Worm (Caenorhabditis elegans) whole organism, L3 larva: ENCODE data around the gene R05D3.12.
A peak's percentile ranks its signal among the peaks of the same experiment; 100 is the strongest.

ENCODE experiments used
- R02D3.7 ChIP-seq: fragments of 150-350 bp; optimal IDR thresholded peaks from 2 replicates; lab custom pipeline; 2014; ENCODE audit warnings: missing biosample characterization, missing genetic modification characterization
- ZK546.5 ChIP-seq: sonication (generic microtip); optimal IDR thresholded peaks from 2 replicates; lab custom pipeline; 2017; ENCODE audit warnings: missing biosample characterization, missing genetic modification characterization
- ceh-16 ChIP-seq: sonication (generic microtip); optimal IDR thresholded peaks from 2 replicates; lab custom pipeline; 2017; ENCODE audit warnings: missing biosample characterization, missing genetic modification characterization
- ceh-28 ChIP-seq: fragments of 150-350 bp; optimal IDR thresholded peaks from 2 replicates; lab custom pipeline; 2014; ENCODE audit warnings: missing biosample characterization, missing genetic modification reagents, missing genetic modification characterization
- ceh-82 ChIP-seq: fragments of 150-350 bp; optimal IDR thresholded peaks from 2 replicates; lab custom pipeline; 2014; ENCODE audit warnings: missing biosample characterization, missing genetic modification characterization
- daf-12 ChIP-seq: fragments of 150-350 bp; optimal IDR thresholded peaks from 2 replicates; lab custom pipeline; 2014; ENCODE audit warnings: missing biosample characterization, missing genetic modification reagents, missing genetic modification characterization
- egl-27 ChIP-seq: sonication (generic microtip); optimal IDR thresholded peaks from 4 replicates; lab custom pipeline; 2017; ENCODE audit warnings: missing biosample characterization, missing genetic modification reagents, missing genetic modification characterization
- elt-2 ChIP-seq: sonication (generic microtip); optimal IDR thresholded peaks from 2 replicates; lab custom pipeline; 2016; ENCODE audit warnings: missing genetic modification reagents, mild to moderate bottlenecking, missing genetic modification characterization, missing compliant biosample characterization
- eor-1 ChIP-seq, 2 experiments: fragments of 150-350 bp; optimal IDR thresholded peaks; 2 replicates each; lab custom pipeline; 2014 to 2018; ENCODE audit warnings: missing biosample characterization in 2 of 2, missing genetic modification characterization in 2 of 2
- fkh-2 ChIP-seq: fragments of 150-350 bp; optimal IDR thresholded peaks from 2 replicates; lab custom pipeline; 2014; ENCODE audit warnings: missing biosample characterization, missing genetic modification reagents, missing genetic modification characterization
- fos-1 ChIP-seq: fragments of 150-350 bp; optimal IDR thresholded peaks from 2 replicates; lab custom pipeline; 2014; ENCODE audit warnings: missing biosample characterization, missing genetic modification characterization
- hmg-11 ChIP-seq: sonication (generic microtip); optimal IDR thresholded peaks from 2 replicates; lab custom pipeline; 2016; ENCODE audit warnings: missing genetic modification characterization, missing compliant biosample characterization
- jun-1 ChIP-seq: fragments of 150-350 bp; optimal IDR thresholded peaks from 2 replicates; lab custom pipeline; 2014; ENCODE audit warnings: missing biosample characterization, missing genetic modification reagents, missing genetic modification characterization
- lin-15B ChIP-seq: fragments of 150-350 bp; optimal IDR thresholded peaks from 2 replicates; lab custom pipeline; 2014; ENCODE audit warnings: missing biosample characterization, missing genetic modification characterization
- lin-39 ChIP-seq: fragments of 150-350 bp; optimal IDR thresholded peaks from 2 replicates; lab custom pipeline; 2018; ENCODE audit warnings: missing biosample characterization, missing genetic modification reagents, missing genetic modification characterization
- nfya-1 ChIP-seq: sonication (generic microtip); optimal IDR thresholded peaks from 2 replicates; lab custom pipeline; 2017; ENCODE audit warnings: missing genetic modification characterization, mild to moderate bottlenecking, missing compliant biosample characterization, antibody characterized with exemption, moderate library complexity; ENCODE audit not compliant: insufficient read depth
- nhr-11 ChIP-seq: fragments of 150-350 bp; optimal IDR thresholded peaks from 2 replicates; lab custom pipeline; 2014; ENCODE audit warnings: missing biosample characterization, missing genetic modification characterization
- nhr-12 ChIP-seq: fragments of 150-350 bp; optimal IDR thresholded peaks from 2 replicates; lab custom pipeline; 2014; ENCODE audit warnings: missing biosample characterization, missing genetic modification characterization
- nhr-23 ChIP-seq: fragments of 150-350 bp; optimal IDR thresholded peaks from 2 replicates; lab custom pipeline; 2014; ENCODE audit warnings: missing biosample characterization, missing genetic modification reagents, missing genetic modification characterization
- nhr-237 ChIP-seq: fragments of 150-350 bp; optimal IDR thresholded peaks from 2 replicates; lab custom pipeline; 2014; ENCODE audit warnings: missing biosample characterization, missing genetic modification characterization
- nhr-25 ChIP-seq: sonication (generic microtip); optimal IDR thresholded peaks from 2 replicates; lab custom pipeline; 2017; ENCODE audit warnings: missing biosample characterization, missing genetic modification characterization
- nhr-28 ChIP-seq: fragments of 150-350 bp; optimal IDR thresholded peaks from 2 replicates; lab custom pipeline; 2014; ENCODE audit warnings: missing biosample characterization, missing genetic modification characterization
- nhr-67 ChIP-seq: fragments of 150-350 bp; optimal IDR thresholded peaks from 2 replicates; lab custom pipeline; 2014; ENCODE audit warnings: missing biosample characterization, missing genetic modification characterization
- nhr-77 ChIP-seq: fragments of 150-350 bp; optimal IDR thresholded peaks from 2 replicates; lab custom pipeline; 2014; ENCODE audit warnings: missing biosample characterization, missing genetic modification characterization
- pha-4 ChIP-seq: fragments of 150-350 bp; optimal IDR thresholded peaks from 2 replicates; lab custom pipeline; 2014; ENCODE audit warnings: missing biosample characterization, missing genetic modification reagents, missing genetic modification characterization
- pqm-1 ChIP-seq: fragments of 150-350 bp; optimal IDR thresholded peaks from 2 replicates; lab custom pipeline; 2017; ENCODE audit warnings: missing biosample characterization, missing genetic modification characterization, inconsistent platforms
- sea-2 ChIP-seq: fragments of 150-350 bp; sonication (generic microtip); optimal IDR thresholded peaks from 4 replicates; lab custom pipeline; 2014; ENCODE audit warnings: missing biosample characterization, missing genetic modification reagents, missing genetic modification characterization
- skn-1 ChIP-seq: fragments of 150-350 bp; optimal IDR thresholded peaks from 2 replicates; lab custom pipeline; 2014; ENCODE audit warnings: missing biosample characterization, missing genetic modification characterization
- unc-62 ChIP-seq: fragments of 150-350 bp; sonication (generic microtip); optimal IDR thresholded peaks from 4 replicates; lab custom pipeline; 2014; ENCODE audit warnings: missing biosample characterization, missing genetic modification reagents, missing genetic modification characterization
- ztf-4 ChIP-seq: fragments of 150-350 bp; optimal IDR thresholded peaks from 2 replicates; lab custom pipeline; 2014; ENCODE audit warnings: missing biosample characterization, missing genetic modification characterization

Gene R05D3.12

ce11 chrIII:8400478-8400877 is 19.7 kb downstream of the R05D3.12 start:
- peak; percentile 53 for TF ChIP-seq pha-4 (tag; lab: Kevin White, UChicago)
- no peak for TF ChIP-seq R02D3.7 (tag; lab: Kevin White, UChicago)
- no peak for TF ChIP-seq unc-62
- peak; percentile 95 for TF ChIP-seq elt-2 (tag; lab: Kevin White, UChicago)
- no peak for TF ChIP-seq nhr-11 (tag; lab: Kevin White, UChicago)
- no peak for TF ChIP-seq nhr-12 (tag; lab: Kevin White, UChicago)
- TF ChIP-seq skn-1: peak; percentile 13
- TF ChIP-seq nfya-1 (tag; lab: Kevin White, UChicago): peak; percentile 5
- TF ChIP-seq jun-1 (tag; lab: Kevin White, UChicago): peak; percentile 60
- TF ChIP-seq lin-15B (tag; lab: Kevin White, UChicago): no peak
- peak; percentile 94 for TF ChIP-seq pqm-1 (tag; lab: Kevin White, UChicago)

- TF ChIP-seq hmg-11 (tag; lab: Kevin White, UChicago) (no peak), eor-1 (tag; optimal IDR thresholded peaks at IDR 0.05; lab: Kevin White, UChicago) (no peak), pha-4 (tag; lab: Kevin White, UChicago) (peak; percentile 18), pqm-1 (tag; lab: Kevin White, UChicago) (peak; percentile 7), elt-2 (tag; lab: Kevin White, UChicago) (peak; percentile 40), ceh-82 (tag; lab: Kevin White, UChicago) (no peak)
These were observed 21.1 kb downstream of the R05D3.12 start, which contains the start of gene lap-1 for ce11 chrIII:8401887-8402286. Gene lap-1, minus strand, starts transcription at chrIII:8401928.

ce11 chrIII:8402633-8403032 is 21.9 kb downstream of the R05D3.12 start:
- TF ChIP-seq sea-2: no peak

- TF ChIP-seq nhr-28 (tag; lab: Kevin White, UChicago) (no peak), nhr-237 (tag; lab: Kevin White, UChicago) (no peak), eor-1 (tag; optimal IDR thresholded peaks at IDR 0.05; lab: Kevin White, UChicago) (no peak), nhr-77 (tag; lab: Kevin White, UChicago) (no peak), jun-1 (tag; lab: Kevin White, UChicago) (no peak)
These were observed 22.8 kb downstream of the R05D3.12 start, which contains the start of gene cutc-1 for ce11 chrIII:8403507-8403906. Gene cutc-1, minus strand, starts transcription at chrIII:8403607.

- no peak for TF ChIP-seq egl-27 (tag; lab: Kevin White, UChicago)
- TF ChIP-seq ZK546.5 (tag; lab: Kevin White, UChicago): no peak
- TF ChIP-seq ceh-16 (tag; lab: Kevin White, UChicago): no peak
- TF ChIP-seq nfya-1 (tag; lab: Kevin White, UChicago): peak; percentile 66
- TF ChIP-seq jun-1 (tag; lab: Kevin White, UChicago): no peak
- TF ChIP-seq hmg-11 (tag; lab: Kevin White, UChicago): peak; percentile 29
- no peak for TF ChIP-seq daf-12 (tag; lab: Kevin White, UChicago)
- no peak for TF ChIP-seq fos-1 (tag; lab: Kevin White, UChicago)
- TF ChIP-seq nhr-23 (tag; lab: Kevin White, UChicago): no peak
- no peak for TF ChIP-seq nhr-25 (tag; lab: Kevin White, UChicago)
- no peak for TF ChIP-seq ztf-4 (tag; lab: Kevin White, UChicago)
- no peak for TF ChIP-seq ceh-28 (tag; lab: Kevin White, UChicago)
These were observed 24.8 kb downstream of the R05D3.12 start, which contains the start of the genes ubxn-4 and cyy-1 for ce11 chrIII:8405449-8405962. Gene ubxn-4, minus strand, starts transcription at chrIII:8405562. Gene cyy-1, plus strand, starts transcription at chrIII:8405874.

ce11 chrIII:8409166-8409565 is 28.4 kb downstream of the R05D3.12 start, which contains the start of gene ZK353.9:
Gene ZK353.9, plus strand, starts transcription at chrIII:8409496.
- TF ChIP-seq lin-39 (tag; lab: Kevin White, UChicago) (no peak), ZK546.5 (tag; lab: Kevin White, UChicago) (no peak), fkh-2 (tag; lab: Kevin White, UChicago) (no peak), pqm-1 (tag; lab: Kevin White, UChicago) (no peak), egl-27 (tag; lab: Kevin White, UChicago) (no peak), ceh-28 (tag; lab: Kevin White, UChicago) (no peak), nhr-11 (tag; lab: Kevin White, UChicago) (no peak), nhr-67 (tag; lab: Kevin White, UChicago) (no peak), ceh-16 (tag; lab: Kevin White, UChicago) (no peak), skn-1 (no peak)
